Worm (Caenorhabditis elegans): ENCODE measurements around the gene emg-1.

emg-1 gene

ce11 chrIII:10624564-10624963 lies 24.8 kb upstream of the emg-1 start:
- peak; percentile 90 for TF ChIP-seq sptf-1 (tag; optimal IDR thresholded peaks at IDR 0.05)
- TF ChIP-seq tbx-8 (GFP tag; optimal IDR thresholded peaks at IDR 0.05) = peak; percentile 49
- TF ChIP-seq ceh-43 (GFP tag; optimal IDR thresholded peaks at IDR 0.05) = peak; percentile 60
- no peak for TF ChIP-seq nhr-76 (tag; optimal IDR thresholded peaks at IDR 0.05)
- TF ChIP-seq mls-2 (tag; optimal IDR thresholded peaks at IDR 0.05) = peak; percentile 87
- no peak for TF ChIP-seq unc-39 (tag; optimal IDR thresholded peaks at IDR 0.05)
- TF ChIP-seq ces-1 (GFP tag; optimal IDR thresholded peaks at IDR 0.05) = no peak
- TF ChIP-seq unc-120 (tag; optimal IDR thresholded peaks at IDR 0.05; ENCODE audit: poor library complexity, severe bottlenecking) = peak; percentile 53
- TF ChIP-seq hlh-1 (tag; optimal IDR thresholded peaks at IDR 0.05) = peak; percentile 38
- no peak for TF ChIP-seq nhr-28 (tag; optimal IDR thresholded peaks at IDR 0.05)
- peak; percentile 81 for TF ChIP-seq drap-1 (GFP tag; optimal IDR thresholded peaks at IDR 0.05)
- TF ChIP-seq mab-5 (tag; optimal IDR thresholded peaks at IDR 0.05) = no peak
- peak; percentile 35 for TF ChIP-seq lin-13 (tag; optimal IDR thresholded peaks at IDR 0.05)
- TF ChIP-seq flh-1 (GFP tag; optimal IDR thresholded peaks at IDR 0.05) = peak; percentile 33
- peak; percentile 54 for TF ChIP-seq ham-2 (GFP tag; optimal IDR thresholded peaks at IDR 0.05)
- TF ChIP-seq nhr-237 (tag; optimal IDR thresholded peaks at IDR 0.05) = no peak
- TF ChIP-seq unc-62 (GFP tag; optimal IDR thresholded peaks at IDR 0.05) = no peak
- no peak for TF ChIP-seq zip-8 (tag; optimal IDR thresholded peaks at IDR 0.05)
- TF ChIP-seq ceh-83 (GFP tag; optimal IDR thresholded peaks at IDR 0.05) = peak; percentile 74
- peak; percentile 80 for TF ChIP-seq sem-2 (GFP tag; optimal IDR thresholded peaks at IDR 0.05)
- peak; percentile 18 for TF ChIP-seq pha-4 (tag; optimal IDR thresholded peaks at IDR 0.05)
- no peak for TF ChIP-seq elt-1 (tag; optimal IDR thresholded peaks at IDR 0.05; ENCODE audit: borderline replicate concordance, insufficient read depth)
- TF ChIP-seq ztf-11 (tag; optimal IDR thresholded peaks at IDR 0.05) = peak; percentile 41
- peak; percentile 72 for TF ChIP-seq lin-32 (GFP tag; optimal IDR thresholded peaks at IDR 0.05)
- peak; percentile 50 for TF ChIP-seq bed-3 (GFP tag; optimal IDR thresholded peaks at IDR 0.05)
- peak; percentile 86 for TF ChIP-seq M03D4.4 (tag; optimal IDR thresholded peaks at IDR 0.05)
- peak; percentile 82 for TF ChIP-seq cnd-1 (tag; optimal IDR thresholded peaks at IDR 0.05)
- no peak for TF ChIP-seq snpc-4 (tag; optimal IDR thresholded peaks at IDR 0.05)

ce11 chrIII:10628360-10628759 lies 21.0 kb upstream of the emg-1 start:
- peak; percentile 14 for TF ChIP-seq hlh-1 (tag; optimal IDR thresholded peaks at IDR 0.05)
- TF ChIP-seq mab-5 (tag; optimal IDR thresholded peaks at IDR 0.05) = no peak
- no peak for TF ChIP-seq unc-39 (tag; optimal IDR thresholded peaks at IDR 0.05)
- TF ChIP-seq mls-2 (tag; optimal IDR thresholded peaks at IDR 0.05) = no peak
- peak; percentile 39 for TF ChIP-seq ces-1 (GFP tag; optimal IDR thresholded peaks at IDR 0.05)
- TF ChIP-seq zip-8 (tag; optimal IDR thresholded peaks at IDR 0.05) = no peak

ce11 chrIII:10629043-10629442 lies 20.3 kb upstream of the emg-1 start, which contains the start of gene swt-4:
Gene swt-4 (minus strand): TSS chrIII:10629143.
- TF ChIP-seq nhr-12 (tag; optimal IDR thresholded peaks at IDR 0.05) (no peak), sptf-1 (tag; optimal IDR thresholded peaks at IDR 0.05) (no peak), ztf-11 (tag; optimal IDR thresholded peaks at IDR 0.05) (no peak), ceh-39 (tag; optimal IDR thresholded peaks at IDR 0.05) (no peak), bed-3 (GFP tag; optimal IDR thresholded peaks at IDR 0.05) (no peak), snpc-4 (tag; optimal IDR thresholded peaks at IDR 0.05) (no peak), ces-1 (GFP tag; optimal IDR thresholded peaks at IDR 0.05) (no peak), M03D4.4 (tag; optimal IDR thresholded peaks at IDR 0.05) (no peak), drap-1 (GFP tag; optimal IDR thresholded peaks at IDR 0.05) (no peak), flh-1 (GFP tag; optimal IDR thresholded peaks at IDR 0.05) (no peak), lin-13 (tag; optimal IDR thresholded peaks at IDR 0.05) (no peak), ham-2 (GFP tag; optimal IDR thresholded peaks at IDR 0.05) (no peak), zip-8 (tag; optimal IDR thresholded peaks at IDR 0.05) (no peak), cnd-1 (tag; optimal IDR thresholded peaks at IDR 0.05) (no peak)

ce11 chrIII:10629795-10630194 lies 19.5 kb upstream of the emg-1 start:
- TF ChIP-seq lin-32 (GFP tag; optimal IDR thresholded peaks at IDR 0.05) (no peak), ham-2 (GFP tag; optimal IDR thresholded peaks at IDR 0.05) (no peak), lin-13 (tag; optimal IDR thresholded peaks at IDR 0.05) (no peak), pha-4 (tag; optimal IDR thresholded peaks at IDR 0.05) (no peak), nhr-2 (tag; optimal IDR thresholded peaks at IDR 0.05) (no peak), snpc-4 (tag; optimal IDR thresholded peaks at IDR 0.05) (no peak), nhr-237 (tag; optimal IDR thresholded peaks at IDR 0.05) (no peak), hlh-1 (tag; optimal IDR thresholded peaks at IDR 0.05) (no peak), sptf-1 (tag; optimal IDR thresholded peaks at IDR 0.05) (no peak), drap-1 (GFP tag; optimal IDR thresholded peaks at IDR 0.05) (no peak), mep-1 (tag; optimal IDR thresholded peaks at IDR 0.05) (no peak), ceh-43 (GFP tag; optimal IDR thresholded peaks at IDR 0.05) (no peak), unc-120 (tag; optimal IDR thresholded peaks at IDR 0.05; ENCODE audit: poor library complexity, severe bottlenecking) (no peak), zip-8 (tag; optimal IDR thresholded peaks at IDR 0.05) (no peak), nhr-76 (tag; optimal IDR thresholded peaks at IDR 0.05) (no peak), blmp-1 (tag; optimal IDR thresholded peaks at IDR 0.05) (no peak), lsy-2 (tag; optimal IDR thresholded peaks at IDR 0.05) (no peak), mab-5 (tag; optimal IDR thresholded peaks at IDR 0.05) (no peak), unc-62 (GFP tag; optimal IDR thresholded peaks at IDR 0.05) (no peak)

Measured in whole organism, mixed stage, embryonic.